Worm (Caenorhabditis elegans): ENCODE data around the gene Y19D2B.2.

DNA sequence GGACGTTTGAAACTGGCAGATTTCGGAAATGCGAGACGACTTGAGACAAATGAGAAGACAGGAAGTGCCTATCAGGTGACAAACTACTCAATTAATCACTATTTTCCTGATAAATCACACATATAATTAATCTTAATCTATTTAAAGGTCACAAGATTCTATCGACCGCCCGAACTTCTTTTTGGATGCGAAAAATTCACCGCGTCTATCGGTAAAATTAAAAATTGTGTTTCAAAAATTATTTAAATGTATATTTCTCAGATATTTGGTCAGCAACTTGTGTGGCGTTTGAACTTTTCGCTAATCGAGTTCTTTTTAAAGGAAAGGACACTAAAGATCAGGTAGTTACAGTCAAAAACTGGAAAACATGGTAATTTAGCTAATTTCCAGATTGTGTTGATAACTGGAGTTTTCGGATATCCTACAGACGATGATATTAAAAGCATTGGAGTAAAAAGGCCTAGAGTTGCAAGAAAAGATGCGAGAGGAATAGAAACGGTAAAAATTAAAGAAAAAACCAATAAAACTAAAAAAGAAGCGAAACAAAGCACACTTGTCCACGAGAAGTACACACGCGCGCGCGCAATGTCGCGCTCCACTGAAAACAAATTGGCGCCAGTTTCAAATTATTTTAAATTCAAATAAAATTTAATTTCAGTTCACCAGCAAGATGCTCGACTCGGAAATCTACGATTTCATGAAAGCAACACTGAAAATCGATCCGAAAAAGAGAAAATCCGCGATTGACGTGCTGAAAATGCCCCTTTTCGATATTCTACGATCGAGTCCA lies 24.4 kb downstream of the Y19D2B.2 start:
- TF ChIP-seq unc-55 (GFP tag; optimal IDR thresholded peaks at IDR 0.05) (no peak), ama-1 (optimal IDR thresholded peaks at IDR 0.05) (no peak), nhr-232 (tag; optimal IDR thresholded peaks at IDR 0.05) (no peak), pqm-1 (tag; optimal IDR thresholded peaks at IDR 0.05) (no peak), nhr-11 (tag; optimal IDR thresholded peaks at IDR 0.05) (no peak), fkh-6 (tag; optimal IDR thresholded peaks at IDR 0.05) (no peak), pha-4 (tag; optimal IDR thresholded peaks at IDR 0.05) (no peak), elt-2 (tag; optimal IDR thresholded peaks at IDR 0.05) (no peak), hlh-30 (tag; optimal IDR thresholded peaks at IDR 0.05; ENCODE audit: insufficient read depth) (no peak)
